Worm (Caenorhabditis elegans): ENCODE results near the gene F02D10.2.

ce11 chrX:13510997-13511396 lies 47.3 kb upstream of the F02D10.2 start, which contains the start of gene col-185:
- TF ChIP-seq pqm-1 (tag; optimal IDR thresholded peaks at IDR 0.05) = no peak
- TF ChIP-seq nhr-12 (tag; optimal IDR thresholded peaks at IDR 0.05) = no peak
- TF ChIP-seq ces-1 (GFP tag; optimal IDR thresholded peaks at IDR 0.05) = no peak

Measured in whole organism, L1 larva.